Worm (Caenorhabditis elegans): Measurements from ENCODE around the gene Y69A2AR.12.

- TF ChIP-seq skn-1 (tag; optimal IDR thresholded peaks at IDR 0.05) = no peak
- no peak for TF ChIP-seq ceh-63 (GFP tag; optimal IDR thresholded peaks at IDR 0.05)
- no peak for TF ChIP-seq nhr-19 (GFP tag; conservative IDR thresholded peaks at IDR 0.05)
- TF ChIP-seq nhr-90 (tag; optimal IDR thresholded peaks at IDR 0.05; ENCODE audit: poor library complexity) = no peak
- no peak for TF ChIP-seq jun-1 (tag; optimal IDR thresholded peaks at IDR 0.05)
- no peak for TF ChIP-seq ztf-4 (tag; optimal IDR thresholded peaks at IDR 0.05)
Observed at ce11 chrIV:2529281-2529680, 39.1 kb upstream of the Y69A2AR.12 start.

All from whole organism, L1 larva.